Fruit fly (Drosophila melanogaster) whole organism, prepupa: ENCODE measurements around the gene fit.
A peak's percentile ranks its signal among the peaks of the same experiment; 100 is the strongest.

Experiments
- Blimp-1 ChIP-seq: fragments of 200-800 bp; sonication (Bioruptor generic); optimal IDR thresholded peaks from 3 replicates; lab custom pipeline; 2017; ENCODE audit warnings: missing biosample characterization, missing genetic modification characterization, mild to moderate bottlenecking, moderate library complexity, missing genetic modification reagents
- CG10669 ChIP-seq: fragments of 200-800 bp; sonication (Bioruptor generic); optimal IDR thresholded peaks from 3 replicates; lab custom pipeline; 2018; ENCODE audit warnings: missing biosample characterization, mild to moderate bottlenecking, missing genetic modification characterization, moderate library complexity
- CG11294 ChIP-seq: fragments of 200-800 bp; sonication (Bioruptor generic); IDR thresholded peaks from 2 replicates; pipeline ENCODE4 v1.3.6; 2022; ENCODE audit warnings: missing biosample characterization, missing genetic modification characterization
- CG11902 ChIP-seq: fragments of 200-800 bp; sonication (Bioruptor generic); optimal IDR thresholded peaks from 3 replicates; lab custom pipeline; 2016; ENCODE audit warnings: missing biosample characterization, missing genetic modification characterization
- CG15336 ChIP-seq: fragments of 200-800 bp; sonication (Bioruptor generic); IDR thresholded peaks from 2 replicates; pipeline ENCODE4 v1.3.6; 2022; ENCODE audit warnings: missing biosample characterization, missing genetic modification characterization
- CG16779 ChIP-seq: fragments of 200-800 bp; sonication (Bioruptor generic); optimal IDR thresholded peaks from 3 replicates; lab custom pipeline; 2017; ENCODE audit warnings: missing biosample characterization, mild to moderate bottlenecking, missing genetic modification characterization
- CG3032 ChIP-seq: fragments of 200-800 bp; optimal IDR thresholded peaks from 2 replicates; lab custom pipeline; 2019; ENCODE audit warnings: missing biosample characterization, mild to moderate bottlenecking, missing genetic modification characterization, moderate library complexity
- CG31627 ChIP-seq: fragments of 200-800 bp; sonication (Bioruptor generic); optimal IDR thresholded peaks from 3 replicates; lab custom pipeline; 2016; ENCODE audit warnings: missing biosample characterization, missing genetic modification characterization
- CG34406 ChIP-seq: fragments of 200-800 bp; sonication (Bioruptor generic); optimal IDR thresholded peaks from 3 replicates; lab custom pipeline; 2016; ENCODE audit warnings: missing biosample characterization, missing genetic modification characterization
- CG3919 ChIP-seq: fragments of 200-800 bp; sonication (Bioruptor generic); optimal IDR thresholded peaks from 3 replicates; lab custom pipeline; 2016; ENCODE audit warnings: missing biosample characterization, missing genetic modification characterization
- CG6163 ChIP-seq: fragments of 200-800 bp; sonication (Bioruptor generic); IDR thresholded peaks from 3 replicates; pipeline ENCODE4 v1.3.6; 2022; ENCODE audit warnings: missing biosample characterization, missing genetic modification characterization
- CG6276 ChIP-seq: fragments of 200-800 bp; sonication (Bioruptor generic); optimal IDR thresholded peaks from 2 replicates; lab custom pipeline; 2017; ENCODE audit warnings: missing biosample characterization, mild to moderate bottlenecking, missing genetic modification characterization
- CG6808 ChIP-seq: fragments of 200-800 bp; sonication (Bioruptor generic); optimal IDR thresholded peaks from 3 replicates; lab custom pipeline; 2017; ENCODE audit warnings: missing biosample characterization, missing genetic modification characterization, mild to moderate bottlenecking, moderate library complexity, missing genetic modification reagents
- CG6854 ChIP-seq: fragments of 200-800 bp; sonication (Bioruptor generic); optimal IDR thresholded peaks from 2 replicates; lab custom pipeline; 2017; ENCODE audit warnings: missing biosample characterization, mild to moderate bottlenecking, missing genetic modification characterization
- CG7368 ChIP-seq: fragments of 200-800 bp; sonication (Bioruptor generic); optimal IDR thresholded peaks from 3 replicates; lab custom pipeline; 2016; ENCODE audit warnings: missing biosample characterization, missing genetic modification characterization
- CG8119 ChIP-seq: fragments of 200-800 bp; sonication (Bioruptor generic); IDR thresholded peaks from 3 replicates; pipeline ENCODE4 v1.3.6; 2022; ENCODE audit warnings: missing biosample characterization, missing genetic modification characterization
- Eip75B ChIP-seq: fragments of 200-800 bp; sonication (Bioruptor generic); optimal IDR thresholded peaks from 3 replicates; lab custom pipeline; 2016; ENCODE audit warnings: missing biosample characterization, missing genetic modification characterization
- Eip93F ChIP-seq: fragments of 200-800 bp; sonication (Bioruptor generic); optimal IDR thresholded peaks from 2 replicates; lab custom pipeline; 2016; ENCODE audit warnings: missing biosample characterization, mild to moderate bottlenecking, missing genetic modification characterization
- Ets21C ChIP-seq: fragments of 200-800 bp; sonication (Bioruptor generic); optimal IDR thresholded peaks from 3 replicates; lab custom pipeline; 2016; ENCODE audit warnings: missing biosample characterization, missing genetic modification characterization
- Ets96B ChIP-seq: fragments of 200-800 bp; optimal IDR thresholded peaks from 2 replicates; lab custom pipeline; 2019; ENCODE audit warnings: missing biosample characterization, mild to moderate bottlenecking, missing genetic modification characterization, moderate library complexity
- Gug ChIP-seq: fragments of 200-800 bp; sonication (Bioruptor generic); IDR thresholded peaks from 2 replicates; pipeline ENCODE4 v1.3.6; 2022; ENCODE audit warnings: missing biosample characterization, missing genetic modification characterization
- Hr38 ChIP-seq: sonication (Bioruptor generic); optimal IDR thresholded peaks from 2 replicates; lab custom pipeline; 2016; ENCODE audit warnings: missing biosample characterization, missing genetic modification characterization
- Lpt ChIP-seq: fragments of 200-800 bp; sonication (Bioruptor generic); optimal IDR thresholded peaks from 3 replicates; lab custom pipeline; 2016; ENCODE audit warnings: missing biosample characterization, missing genetic modification characterization
- Met ChIP-seq: fragments of 200-800 bp; sonication (Bioruptor generic); optimal IDR thresholded peaks from 3 replicates; lab custom pipeline; 2016; ENCODE audit warnings: missing biosample characterization, missing genetic modification characterization
- OdsH ChIP-seq: fragments of 200-800 bp; sonication (Bioruptor generic); optimal IDR thresholded peaks from 3 replicates; lab custom pipeline; 2016; ENCODE audit warnings: missing biosample characterization, missing genetic modification characterization
- Smox ChIP-seq: fragments of 200-800 bp; sonication (Bioruptor generic); optimal IDR thresholded peaks from 3 replicates; lab custom pipeline; 2016; ENCODE audit warnings: missing biosample characterization, missing genetic modification characterization
- Sox102F ChIP-seq: fragments of 200-800 bp; sonication (Bioruptor generic); optimal IDR thresholded peaks from 2 replicates; lab custom pipeline; 2016; ENCODE audit warnings: missing biosample characterization, mild to moderate bottlenecking, missing genetic modification characterization
- Sox14 ChIP-seq: fragments of 200-800 bp; sonication (Bioruptor generic); optimal IDR thresholded peaks from 3 replicates; lab custom pipeline; 2016; ENCODE audit warnings: missing biosample characterization, missing genetic modification characterization
- Sox15 ChIP-seq: fragments of 200-800 bp; sonication (Bioruptor generic); optimal IDR thresholded peaks from 3 replicates; lab custom pipeline; 2016; ENCODE audit warnings: missing biosample characterization, missing genetic modification characterization
- achi ChIP-seq: fragments of 200-800 bp; sonication (Bioruptor generic); optimal IDR thresholded peaks from 3 replicates; lab custom pipeline; 2016; ENCODE audit warnings: missing biosample characterization, missing genetic modification characterization
- acj6 ChIP-seq: fragments of 200-800 bp; sonication (Bioruptor generic); optimal IDR thresholded peaks from 3 replicates; lab custom pipeline; 2016; ENCODE audit warnings: missing biosample characterization, missing genetic modification characterization
- cyc ChIP-seq: fragments of 200-800 bp; sonication (Bioruptor generic); optimal IDR thresholded peaks from 3 replicates; lab custom pipeline; 2016; ENCODE audit warnings: missing biosample characterization, missing genetic modification characterization
- dac ChIP-seq: fragments of 200-800 bp; sonication (Bioruptor generic); optimal IDR thresholded peaks from 2 replicates; lab custom pipeline; 2017; ENCODE audit warnings: missing biosample characterization, mild to moderate bottlenecking, missing genetic modification characterization
- dsx ChIP-seq: fragments of 200-800 bp; optimal IDR thresholded peaks from 3 replicates; lab custom pipeline; 2019; ENCODE audit warnings: missing biosample characterization, mild to moderate bottlenecking, missing genetic modification characterization, moderate library complexity; ENCODE audit not compliant: poor library complexity, severe bottlenecking
- esn ChIP-seq: fragments of 200-800 bp; sonication (Bioruptor generic); optimal IDR thresholded peaks from 2 replicates; lab custom pipeline; 2016; ENCODE audit warnings: missing biosample characterization, mild to moderate bottlenecking, missing genetic modification characterization, moderate library complexity
- fd59A ChIP-seq: fragments of 200-800 bp; sonication (Bioruptor generic); optimal IDR thresholded peaks from 2 replicates; lab custom pipeline; 2017; ENCODE audit warnings: missing biosample characterization, mild to moderate bottlenecking, missing genetic modification characterization, missing genetic modification reagents
- fd85E ChIP-seq: fragments of 200-800 bp; sonication (Bioruptor generic); optimal IDR thresholded peaks from 3 replicates; lab custom pipeline; 2016; ENCODE audit warnings: missing biosample characterization, missing genetic modification characterization
- fkh ChIP-seq: fragments of 200-800 bp; sonication (Bioruptor generic); optimal IDR thresholded peaks from 3 replicates; lab custom pipeline; 2017; ENCODE audit warnings: missing biosample characterization, mild to moderate bottlenecking, missing genetic modification characterization, moderate library complexity
- lz ChIP-seq: fragments of 200-800 bp; sonication (Bioruptor generic); optimal IDR thresholded peaks from 3 replicates; lab custom pipeline; 2016; ENCODE audit warnings: missing biosample characterization, missing genetic modification characterization
- pdm3 ChIP-seq: fragments of 200-800 bp; sonication (Bioruptor generic); optimal IDR thresholded peaks from 3 replicates; lab custom pipeline; 2016; ENCODE audit warnings: missing biosample characterization, missing genetic modification characterization
- salr ChIP-seq, 2 experiments: fragments of 200-800 bp; sonication (Bioruptor generic); optimal IDR thresholded peaks; 3 replicates each; lab custom pipeline; 2016 to 2018; ENCODE audit warnings: missing biosample characterization in 2 of 2, missing genetic modification characterization in 2 of 2, mild to moderate bottlenecking in 1 of 2
- spab ChIP-seq: fragments of 200-800 bp; sonication (Bioruptor generic); optimal IDR thresholded peaks from 2 replicates; lab custom pipeline; 2017; ENCODE audit warnings: missing biosample characterization, mild to moderate bottlenecking, missing genetic modification characterization, missing genetic modification reagents
- ss ChIP-seq, 2 experiments: fragments of 200-800 bp; sonication (Bioruptor generic); optimal IDR thresholded peaks; 2 replicates in 1 of 2; 3 replicates in 1 of 2; lab custom pipeline; 2017 to 2018; ENCODE audit warnings: mild to moderate bottlenecking in 2 of 2, missing biosample characterization in 2 of 2, missing genetic modification characterization in 2 of 2, moderate library complexity in 1 of 2
- svp ChIP-seq: fragments of 200-800 bp; sonication (Bioruptor generic); peaks from one replicate; lab custom pipeline; 2016; ENCODE audit warnings: missing biosample characterization, missing genetic modification characterization
- vri ChIP-seq: fragments of 200-800 bp; sonication (Bioruptor generic); optimal IDR thresholded peaks from 3 replicates; lab custom pipeline; 2016; ENCODE audit warnings: missing biosample characterization, mild to moderate bottlenecking, missing genetic modification characterization

fit gene

dm6 chr3R:21899170-21899575 lies 14.9 kb upstream of the fit start (continued):
- TF ChIP-seq CG6808 (GFP tag; lab: Kevin White, UChicago) = peak; percentile 87
- TF ChIP-seq fkh (GFP tag; lab: Kevin White, UChicago) = no peak
- TF ChIP-seq dac (GFP tag; lab: Kevin White, UChicago) = peak; percentile 12
- peak; percentile 45 for TF ChIP-seq CG7368 (GFP tag; lab: Kevin White, UChicago)
- peak; percentile 73 for TF ChIP-seq Eip75B (GFP tag; lab: Kevin White, UChicago)
- no peak for TF ChIP-seq Sox15 (GFP tag; lab: Kevin White, UChicago)
- peak; percentile 60 for TF ChIP-seq cyc (GFP tag; lab: Kevin White, UChicago)
- peak; percentile 66 to 74 for TF ChIP-seq ss (GFP tag; optimal IDR thresholded peaks at IDR 0.05; lab: Kevin White, UChicago)
- TF ChIP-seq Gug (GFP tag; lab: Robert Waterston, UW) = peak; percentile 60
- peak; percentile 88 for TF ChIP-seq CG3032
- TF ChIP-seq Hr38 (GFP tag; lab: Kevin White, UChicago) = no peak
- TF ChIP-seq lz = peak; percentile 56
- TF ChIP-seq CG10669 (GFP tag; lab: Kevin White, UChicago) = peak; percentile 82
- TF ChIP-seq svp (GFP tag; lab: Kevin White, UChicago) = peak; percentile 76
- TF ChIP-seq salr (GFP tag; optimal IDR thresholded peaks at IDR 0.05; lab: Kevin White, UChicago) = peak in 1 of 2 experiments; percentile 54
- TF ChIP-seq Sox14 (GFP tag; lab: Kevin White, UChicago) = peak; percentile 59
- TF ChIP-seq Met (GFP tag; lab: Kevin White, UChicago) = peak; percentile 55
- no peak for TF ChIP-seq Eip93F (GFP tag; lab: Kevin White, UChicago)
- no peak for TF ChIP-seq Blimp-1 (GFP tag; lab: Kevin White, UChicago)
- peak; percentile 61 for TF ChIP-seq achi (GFP tag; lab: Kevin White, UChicago)
- no peak for TF ChIP-seq Ets21C (GFP tag; lab: Kevin White, UChicago)
- peak; percentile 54 for TF ChIP-seq CG6276
- peak; percentile 61 for TF ChIP-seq CG15336 (GFP tag; lab: Robert Waterston, UW)
- TF ChIP-seq acj6 (GFP tag; lab: Kevin White, UChicago) = peak; percentile 57
- peak; percentile 50 for TF ChIP-seq Lpt
- peak; percentile 68 for TF ChIP-seq OdsH (GFP tag; lab: Kevin White, UChicago)
- TF ChIP-seq CG31627 (GFP tag; lab: Kevin White, UChicago) = peak; percentile 41

DNA sequence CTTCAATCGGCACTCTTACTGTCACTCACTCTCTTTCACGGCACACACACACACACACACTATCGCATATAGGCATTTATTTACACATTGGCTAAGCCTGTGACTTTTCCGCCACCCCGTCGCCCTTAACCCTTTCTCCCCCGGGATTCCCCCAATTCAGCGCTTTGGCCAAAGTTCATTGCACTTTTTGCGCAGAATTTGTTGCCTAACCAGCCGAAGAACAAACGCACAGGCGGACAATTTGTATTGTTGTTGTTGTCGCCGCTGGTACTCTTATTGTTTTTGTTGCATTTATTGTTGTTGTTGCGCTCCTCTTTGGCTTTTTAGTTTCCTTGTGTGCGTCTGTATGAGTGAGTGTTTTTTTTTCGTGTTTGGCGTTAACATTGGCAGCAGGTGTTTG lies 14.5 kb upstream of the fit start:
- TF ChIP-seq CG6276 (no peak), dsx (no peak), Ets96B (tag; lab: Kevin White, UChicago) (no peak), fd85E (no peak), CG16779 (no peak), CG8119 (GFP tag; lab: Robert Waterston, UW) (no peak), Sox102F (GFP tag; lab: Kevin White, UChicago) (no peak), Eip93F (GFP tag; lab: Kevin White, UChicago) (no peak)

DNA sequence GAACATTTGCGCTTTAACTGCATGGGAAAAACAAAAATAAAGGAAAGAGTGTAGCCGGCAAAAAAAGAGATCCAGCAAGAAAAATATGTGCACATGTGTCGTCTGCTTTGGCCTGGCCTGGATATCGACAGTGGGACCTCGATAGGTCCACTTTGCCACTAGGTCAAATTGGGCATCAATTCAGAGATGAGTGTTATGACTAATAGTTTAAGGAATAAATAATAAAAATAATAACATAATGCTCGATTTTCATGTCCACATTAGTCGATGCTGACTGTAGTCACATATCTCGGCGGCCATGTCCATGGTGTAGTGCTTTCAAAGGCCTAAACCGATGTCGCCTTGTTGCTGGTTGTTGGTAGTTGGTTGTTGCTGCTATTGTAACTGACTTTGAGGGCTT lies 13.3 kb upstream of the fit start:
- peak; percentile 93 for TF ChIP-seq salr (GFP tag; optimal IDR thresholded peaks at IDR 0.05; lab: Kevin White, UChicago)
- peak; percentile 95 for TF ChIP-seq achi (GFP tag; lab: Kevin White, UChicago)
- peak; percentile 87 for TF ChIP-seq Smox (GFP tag; lab: Kevin White, UChicago)
- TF ChIP-seq CG6163 (GFP tag; lab: Robert Waterston, UW) = peak; percentile 98
- peak; percentile 97 for TF ChIP-seq CG3919
- peak; percentile 81 for TF ChIP-seq CG11902
- TF ChIP-seq Ets96B (tag; lab: Kevin White, UChicago) = peak; percentile 95
- TF ChIP-seq fd59A = peak; percentile 94
- TF ChIP-seq CG15336 (GFP tag; lab: Robert Waterston, UW) = peak; percentile 98
- peak; percentile 94 for TF ChIP-seq svp (GFP tag; lab: Kevin White, UChicago)
- peak; percentile 96 for TF ChIP-seq CG6808 (GFP tag; lab: Kevin White, UChicago)
- TF ChIP-seq dsx = peak; percentile 96
- peak; percentile 81 for TF ChIP-seq Sox15 (GFP tag; lab: Kevin White, UChicago)
- TF ChIP-seq spab (GFP tag; lab: Kevin White, UChicago) = peak; percentile 95
- peak; percentile 85 for TF ChIP-seq cyc (GFP tag; lab: Kevin White, UChicago)
- TF ChIP-seq fd85E = peak; percentile 76
- TF ChIP-seq Lpt = peak; percentile 93
- peak; percentile 90 for TF ChIP-seq CG16779
- peak; percentile 93 for TF ChIP-seq CG6276
- peak; percentile 87 for TF ChIP-seq CG31627 (GFP tag; lab: Kevin White, UChicago)
- peak; percentile 80 for TF ChIP-seq CG6854 (GFP tag; lab: Kevin White, UChicago)
- TF ChIP-seq CG34406 (GFP tag; lab: Kevin White, UChicago) = peak; percentile 87
- TF ChIP-seq Sox14 (GFP tag; lab: Kevin White, UChicago) = peak; percentile 95
- TF ChIP-seq CG3032 = peak; percentile 96
- TF ChIP-seq pdm3 (GFP tag; lab: Kevin White, UChicago) = peak; percentile 94
- TF ChIP-seq CG10669 (GFP tag; lab: Kevin White, UChicago) = peak; percentile 92
- peak; percentile 91 for TF ChIP-seq CG11294
- peak; percentile 91 for TF ChIP-seq esn (GFP tag; lab: Kevin White, UChicago)
- peak; percentile 73 for TF ChIP-seq vri
